Worm (Caenorhabditis elegans) whole organism, L3 larva: ENCODE measurements around the gene nhr-235.

ENCODE experiments used
- R02D3.7 ChIP-seq: fragments of 150-350 bp; optimal IDR thresholded peaks from 2 replicates; lab custom pipeline; 2014; ENCODE audit warnings: missing biosample characterization, missing genetic modification characterization
- ZK546.5 ChIP-seq: sonication (generic microtip); optimal IDR thresholded peaks from 2 replicates; lab custom pipeline; 2017; ENCODE audit warnings: missing biosample characterization, missing genetic modification characterization
- aly-2 ChIP-seq: fragments of 150-350 bp; optimal IDR thresholded peaks from 2 replicates; lab custom pipeline; 2014; ENCODE audit warnings: missing biosample characterization, missing genetic modification characterization
- ama-1 ChIP-seq: fragments of 150-350 bp; optimal IDR thresholded peaks from 2 replicates; lab custom pipeline; 2018
- ceh-16 ChIP-seq: sonication (generic microtip); optimal IDR thresholded peaks from 2 replicates; lab custom pipeline; 2017; ENCODE audit warnings: missing biosample characterization, missing genetic modification characterization
- ceh-28 ChIP-seq: fragments of 150-350 bp; optimal IDR thresholded peaks from 2 replicates; lab custom pipeline; 2014; ENCODE audit warnings: missing biosample characterization, missing genetic modification reagents, missing genetic modification characterization
- ceh-82 ChIP-seq: fragments of 150-350 bp; optimal IDR thresholded peaks from 2 replicates; lab custom pipeline; 2014; ENCODE audit warnings: missing biosample characterization, missing genetic modification characterization
- ceh-9 ChIP-seq: sonication (generic microtip); optimal IDR thresholded peaks from 2 replicates; lab custom pipeline; 2018; ENCODE audit warnings: missing biosample characterization, missing genetic modification characterization
- daf-12 ChIP-seq: fragments of 150-350 bp; optimal IDR thresholded peaks from 2 replicates; lab custom pipeline; 2014; ENCODE audit warnings: missing biosample characterization, missing genetic modification reagents, missing genetic modification characterization
- egl-27 ChIP-seq: sonication (generic microtip); optimal IDR thresholded peaks from 4 replicates; lab custom pipeline; 2017; ENCODE audit warnings: missing biosample characterization, missing genetic modification reagents, missing genetic modification characterization
- egl-5 ChIP-seq: fragments of 150-350 bp; optimal IDR thresholded peaks from 2 replicates; lab custom pipeline; 2017; ENCODE audit warnings: missing biosample characterization, missing genetic modification reagents, missing genetic modification characterization, inconsistent platforms
- elt-1 ChIP-seq: fragments of 150-350 bp; optimal IDR thresholded peaks from 2 replicates; lab custom pipeline; 2014; ENCODE audit warnings: missing biosample characterization, missing genetic modification characterization
- elt-2 ChIP-seq: sonication (generic microtip); optimal IDR thresholded peaks from 2 replicates; lab custom pipeline; 2016; ENCODE audit warnings: missing genetic modification reagents, mild to moderate bottlenecking, missing genetic modification characterization, missing compliant biosample characterization
- elt-3 ChIP-seq, 3 experiments: fragments of 150-350 bp in 1 of 3; sonication (generic microtip) in 2 of 3; optimal IDR thresholded peaks; 2 replicates in 2 of 3; 4 replicates in 1 of 3; lab custom pipeline; 2014 to 2017; ENCODE audit warnings: missing biosample characterization in 3 of 3, missing genetic modification characterization in 3 of 3
- eor-1 ChIP-seq, 2 experiments: fragments of 150-350 bp; optimal IDR thresholded peaks; 2 replicates each; lab custom pipeline; 2014 to 2018; ENCODE audit warnings: missing biosample characterization in 2 of 2, missing genetic modification characterization in 2 of 2
- fkh-10 ChIP-seq: sonication (generic microtip); optimal IDR thresholded peaks from 2 replicates; lab custom pipeline; 2017; ENCODE audit warnings: missing biosample characterization, missing genetic modification reagents, missing genetic modification characterization
- fkh-2 ChIP-seq: fragments of 150-350 bp; optimal IDR thresholded peaks from 2 replicates; lab custom pipeline; 2014; ENCODE audit warnings: missing biosample characterization, missing genetic modification reagents, missing genetic modification characterization
- fos-1 ChIP-seq: fragments of 150-350 bp; optimal IDR thresholded peaks from 2 replicates; lab custom pipeline; 2014; ENCODE audit warnings: missing biosample characterization, missing genetic modification characterization
- hmg-11 ChIP-seq: sonication (generic microtip); optimal IDR thresholded peaks from 2 replicates; lab custom pipeline; 2016; ENCODE audit warnings: missing genetic modification characterization, missing compliant biosample characterization
- jun-1 ChIP-seq: fragments of 150-350 bp; optimal IDR thresholded peaks from 2 replicates; lab custom pipeline; 2014; ENCODE audit warnings: missing biosample characterization, missing genetic modification reagents, missing genetic modification characterization
- lin-15B ChIP-seq: fragments of 150-350 bp; optimal IDR thresholded peaks from 2 replicates; lab custom pipeline; 2014; ENCODE audit warnings: missing biosample characterization, missing genetic modification characterization
- lin-39 ChIP-seq: fragments of 150-350 bp; optimal IDR thresholded peaks from 2 replicates; lab custom pipeline; 2018; ENCODE audit warnings: missing biosample characterization, missing genetic modification reagents, missing genetic modification characterization
- lsy-12 ChIP-seq: sonication (generic microtip); optimal IDR thresholded peaks from 2 replicates; lab custom pipeline; 2016; ENCODE audit warnings: mild to moderate bottlenecking, missing genetic modification characterization, missing compliant biosample characterization
- mdl-1 ChIP-seq: fragments of 150-350 bp; optimal IDR thresholded peaks from 2 replicates; lab custom pipeline; 2014; ENCODE audit warnings: missing biosample characterization, missing genetic modification characterization
- mml-1 ChIP-seq: fragments of 150-350 bp; sonication (generic microtip); optimal IDR thresholded peaks from 3 replicates; lab custom pipeline; 2014; ENCODE audit warnings: missing biosample characterization, missing genetic modification characterization
- nfya-1 ChIP-seq: sonication (generic microtip); optimal IDR thresholded peaks from 2 replicates; lab custom pipeline; 2017; ENCODE audit warnings: missing genetic modification characterization, mild to moderate bottlenecking, missing compliant biosample characterization, antibody characterized with exemption, moderate library complexity; ENCODE audit not compliant: insufficient read depth
- nhr-11 ChIP-seq: fragments of 150-350 bp; optimal IDR thresholded peaks from 2 replicates; lab custom pipeline; 2014; ENCODE audit warnings: missing biosample characterization, missing genetic modification characterization
- nhr-12 ChIP-seq: fragments of 150-350 bp; optimal IDR thresholded peaks from 2 replicates; lab custom pipeline; 2014; ENCODE audit warnings: missing biosample characterization, missing genetic modification characterization
- nhr-23 ChIP-seq: fragments of 150-350 bp; optimal IDR thresholded peaks from 2 replicates; lab custom pipeline; 2014; ENCODE audit warnings: missing biosample characterization, missing genetic modification reagents, missing genetic modification characterization
- nhr-237 ChIP-seq: fragments of 150-350 bp; optimal IDR thresholded peaks from 2 replicates; lab custom pipeline; 2014; ENCODE audit warnings: missing biosample characterization, missing genetic modification characterization
- nhr-25 ChIP-seq: sonication (generic microtip); optimal IDR thresholded peaks from 2 replicates; lab custom pipeline; 2017; ENCODE audit warnings: missing biosample characterization, missing genetic modification characterization
- nhr-28 ChIP-seq: fragments of 150-350 bp; optimal IDR thresholded peaks from 2 replicates; lab custom pipeline; 2014; ENCODE audit warnings: missing biosample characterization, missing genetic modification characterization
- nhr-43 ChIP-seq: sonication (generic microtip); optimal IDR thresholded peaks from 2 replicates; lab custom pipeline; 2016; ENCODE audit warnings: mild to moderate bottlenecking, missing genetic modification characterization, missing compliant biosample characterization; ENCODE audit not compliant: poor library complexity, severe bottlenecking
- nhr-67 ChIP-seq: fragments of 150-350 bp; optimal IDR thresholded peaks from 2 replicates; lab custom pipeline; 2014; ENCODE audit warnings: missing biosample characterization, missing genetic modification characterization
- nhr-76 ChIP-seq: fragments of 150-350 bp; sonication (generic microtip); optimal IDR thresholded peaks from 5 replicates; lab custom pipeline; 2014; ENCODE audit warnings: missing biosample characterization, missing genetic modification characterization
- nhr-77 ChIP-seq: fragments of 150-350 bp; optimal IDR thresholded peaks from 2 replicates; lab custom pipeline; 2014; ENCODE audit warnings: missing biosample characterization, missing genetic modification characterization
- pha-4 ChIP-seq: fragments of 150-350 bp; optimal IDR thresholded peaks from 2 replicates; lab custom pipeline; 2014; ENCODE audit warnings: missing biosample characterization, missing genetic modification reagents, missing genetic modification characterization
- pqm-1 ChIP-seq: fragments of 150-350 bp; optimal IDR thresholded peaks from 2 replicates; lab custom pipeline; 2017; ENCODE audit warnings: missing biosample characterization, missing genetic modification characterization, inconsistent platforms
- sea-2 ChIP-seq: fragments of 150-350 bp; sonication (generic microtip); optimal IDR thresholded peaks from 4 replicates; lab custom pipeline; 2014; ENCODE audit warnings: missing biosample characterization, missing genetic modification reagents, missing genetic modification characterization
- skn-1 ChIP-seq: fragments of 150-350 bp; optimal IDR thresholded peaks from 2 replicates; lab custom pipeline; 2014; ENCODE audit warnings: missing biosample characterization, missing genetic modification characterization
- snpc-4 ChIP-seq: fragments of 150-350 bp; optimal IDR thresholded peaks from 2 replicates; lab custom pipeline; 2014; ENCODE audit warnings: missing biosample characterization, missing genetic modification characterization
- tbx-2 ChIP-seq: sonication (generic microtip); optimal IDR thresholded peaks from 2 replicates; lab custom pipeline; 2016; ENCODE audit warnings: mild to moderate bottlenecking, missing genetic modification characterization, missing compliant biosample characterization
- unc-39 ChIP-seq: sonication (generic microtip); optimal IDR thresholded peaks from 4 replicates; lab custom pipeline; 2017; ENCODE audit warnings: missing biosample characterization, missing genetic modification characterization
- unc-62 ChIP-seq: fragments of 150-350 bp; sonication (generic microtip); optimal IDR thresholded peaks from 4 replicates; lab custom pipeline; 2014; ENCODE audit warnings: missing biosample characterization, missing genetic modification reagents, missing genetic modification characterization
- zag-1 ChIP-seq: fragments of 150-350 bp; optimal IDR thresholded peaks from 2 replicates; lab custom pipeline; 2014; ENCODE audit warnings: missing biosample characterization, missing genetic modification characterization
- ztf-11 ChIP-seq: fragments of 150-350 bp; optimal IDR thresholded peaks from 2 replicates; lab custom pipeline; 2014; ENCODE audit warnings: missing biosample characterization, missing genetic modification characterization
- ztf-4 ChIP-seq: fragments of 150-350 bp; optimal IDR thresholded peaks from 2 replicates; lab custom pipeline; 2014; ENCODE audit warnings: missing biosample characterization, missing genetic modification characterization

Gene nhr-235

ce11 chrII:12677975-12678866 is 37.8 kb downstream of the nhr-235 start:
- TF ChIP-seq mdl-1 (tag; lab: Kevin White, UChicago) (no peak), nhr-12 (tag; lab: Kevin White, UChicago) (no peak), hmg-11 (tag; lab: Kevin White, UChicago) (peak; percentile 25), unc-39 (tag; lab: Kevin White, UChicago) (no peak), nhr-11 (tag; lab: Kevin White, UChicago) (peak; percentile 57), R02D3.7 (tag; lab: Kevin White, UChicago) (peak; percentile 73), ztf-11 (tag; lab: Kevin White, UChicago) (no peak), tbx-2 (tag; lab: Kevin White, UChicago) (no peak), unc-62 (GFP tag; lab: Kevin White, UChicago) (no peak), ztf-4 (tag; lab: Kevin White, UChicago) (no peak), elt-2 (tag; lab: Kevin White, UChicago) (peak; percentile 27), egl-5 (no peak), nhr-28 (tag; lab: Kevin White, UChicago) (no peak), nhr-77 (tag; lab: Kevin White, UChicago) (no peak), elt-1 (tag; lab: Kevin White, UChicago) (no peak), nhr-23 (tag; lab: Kevin White, UChicago) (peak; percentile 88), pqm-1 (tag; lab: Kevin White, UChicago) (peak; percentile 56), lin-15B (tag; lab: Kevin White, UChicago) (peak; percentile 89), eor-1 (tag; optimal IDR thresholded peaks at IDR 0.05; lab: Kevin White, UChicago) (peak in 1 of 2 experiments; percentile 53), skn-1 (tag; lab: Kevin White, UChicago) (peak; percentile 21), zag-1 (no peak), nhr-67 (tag; lab: Kevin White, UChicago) (no peak), ceh-16 (no peak), egl-27 (no peak), nhr-43 (tag; lab: Kevin White, UChicago) (peak; percentile 91), ceh-28 (tag; lab: Kevin White, UChicago) (peak; percentile 85), nhr-25 (tag; lab: Kevin White, UChicago) (peak; percentile 77), elt-3 (tag; optimal IDR thresholded peaks at IDR 0.05; lab: Kevin White, UChicago) (peak in 1 of 3 experiments; percentile 17), ceh-9 (tag; lab: Kevin White, UChicago) (no peak), daf-12 (tag; lab: Kevin White, UChicago) (no peak), fkh-2 (no peak), fkh-10 (peak; percentile 42), nhr-76 (no peak), nfya-1 (tag; lab: Kevin White, UChicago) (peak; percentile 76), fos-1 (tag; lab: Kevin White, UChicago) (no peak), mml-1 (tag; lab: Kevin White, UChicago) (no peak), ceh-82 (tag; lab: Kevin White, UChicago) (no peak), ZK546.5 (tag; lab: Kevin White, UChicago) (no peak), snpc-4 (tag; lab: Kevin White, UChicago) (peak; percentile 89), sea-2 (GFP tag; lab: Kevin White, UChicago) (no peak), jun-1 (tag; lab: Kevin White, UChicago) (peak; percentile 13), ama-1 (lab: Kevin White, UChicago) (no peak), lsy-12 (tag; lab: Kevin White, UChicago) (peak; percentile 68), pha-4 (peak; percentile 87), lin-39 (tag; lab: Kevin White, UChicago) (peak; percentile 5), nhr-237 (tag; lab: Kevin White, UChicago) (no peak), aly-2 (no peak)
